Worm (Caenorhabditis elegans): ENCODE results near the gene hoe-1.

Gene hoe-1

DNA sequence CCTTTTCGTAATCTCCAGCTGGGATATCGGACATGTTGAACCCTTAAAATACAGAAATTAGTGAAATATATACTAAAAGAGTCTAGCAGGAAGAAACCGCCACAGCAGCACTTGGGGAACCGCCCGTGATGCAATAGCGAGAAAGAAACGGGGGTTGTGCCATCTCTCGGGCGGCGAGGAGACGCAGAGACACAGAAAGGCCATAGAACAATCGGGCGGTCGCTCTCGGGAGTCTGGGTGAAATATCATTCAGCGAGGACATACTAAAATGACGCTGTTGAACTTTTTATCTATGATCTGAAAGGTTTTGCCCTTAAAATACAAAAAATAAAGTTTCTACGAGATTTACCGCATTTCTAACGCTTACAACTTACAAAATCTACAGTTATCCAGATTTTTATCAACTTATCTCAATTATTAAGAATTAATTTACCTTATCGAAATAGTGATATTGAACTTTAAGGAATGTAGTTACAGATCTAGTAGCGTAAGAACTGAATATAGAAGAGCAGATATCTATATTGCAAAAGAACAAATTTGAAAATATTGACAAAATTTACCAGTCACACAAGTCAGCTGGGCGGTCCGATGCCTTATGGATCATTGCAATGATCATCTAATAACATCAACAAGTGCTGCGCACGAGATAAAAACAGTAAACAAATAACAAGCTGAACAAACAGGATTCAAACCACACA lies 4.5 kb upstream of the hoe-1 start, which contains the start of gene cyc-2.1 (continued):
- TF ChIP-seq efl-1 (optimal IDR thresholded peaks at IDR 0.05) = peak; percentile 28 to 49
- peak; percentile 17 to 86 for TF ChIP-seq efl-1 (GFP tag; optimal IDR thresholded peaks at IDR 0.05 in 1 of 2)
- no peak for TF ChIP-seq ceh-8 (GFP tag; optimal IDR thresholded peaks at IDR 0.05)

DNA sequence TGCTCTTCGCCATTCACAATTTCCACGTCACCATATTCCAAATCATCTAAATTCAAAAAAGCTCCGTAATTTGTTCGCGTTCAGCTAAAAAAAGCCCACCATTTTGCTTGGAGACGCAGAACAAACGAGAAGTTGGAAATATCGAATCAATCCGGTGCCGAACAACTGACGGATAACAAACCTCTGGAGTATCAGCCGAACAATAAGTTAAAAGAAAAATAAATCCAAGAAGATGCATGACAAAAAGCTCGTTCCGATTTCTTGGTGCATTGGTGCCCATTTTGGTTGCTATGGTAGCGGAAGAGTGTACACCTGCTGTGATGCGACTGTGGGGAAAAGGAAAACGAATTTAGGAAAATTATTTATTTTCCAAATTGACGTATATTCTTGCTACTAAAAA lies 3.5 kb upstream of the hoe-1 start, which contains the start of gene tctn-1:
TSS of gene tctn-1 (minus strand) at position 280 of the 400 bp plus-strand sequence.
- no peak for TF ChIP-seq xbp-1 (tag; optimal IDR thresholded peaks at IDR 0.05)
- peak; percentile 20 for TF ChIP-seq nhr-20 (tag; optimal IDR thresholded peaks at IDR 0.05)
- TF ChIP-seq efl-1 (optimal IDR thresholded peaks at IDR 0.05) = no peak
- peak in 1 of 2 experiments; percentile 35 for TF ChIP-seq efl-1 (GFP tag; optimal IDR thresholded peaks at IDR 0.05 in 1 of 2)
- TF ChIP-seq nhr-77 (tag; optimal IDR thresholded peaks at IDR 0.05) = no peak
- TF ChIP-seq nhr-28 (tag; optimal IDR thresholded peaks at IDR 0.05) = no peak
- TF ChIP-seq blmp-1 (tag; optimal IDR thresholded peaks at IDR 0.05) = no peak
- no peak for TF ChIP-seq dpl-1 (GFP tag; optimal IDR thresholded peaks at IDR 0.05)
- TF ChIP-seq lsy-2 (tag; optimal IDR thresholded peaks at IDR 0.05) = peak; percentile 43 to 51
- no peak for TF ChIP-seq F16B12.6 (tag; optimal IDR thresholded peaks at IDR 0.05)
- peak; percentile 50 for TF ChIP-seq nhr-71 (tag; optimal IDR thresholded peaks at IDR 0.05)
- no peak for TF ChIP-seq unc-86 (tag; optimal IDR thresholded peaks at IDR 0.05)
- peak; percentile 55 for TF ChIP-seq nhr-85 (tag)
- no peak for TF ChIP-seq aly-2 (tag; optimal IDR thresholded peaks at IDR 0.05)
- TF ChIP-seq unc-130 (tag; optimal IDR thresholded peaks at IDR 0.05) = peak; percentile 22
- TF ChIP-seq skn-1 (tag; optimal IDR thresholded peaks at IDR 0.05) = no peak
- TF ChIP-seq fos-1 (tag; optimal IDR thresholded peaks at IDR 0.05) = no peak
- TF ChIP-seq hpl-2 (GFP tag; optimal IDR thresholded peaks at IDR 0.05) = no peak
- TF ChIP-seq rnt-1 (tag; optimal IDR thresholded peaks at IDR 0.05) = peak; percentile 63
- TF ChIP-seq pqm-1 (tag; optimal IDR thresholded peaks at IDR 0.05) = no peak
- no peak for TF ChIP-seq irx-1 (tag; optimal IDR thresholded peaks at IDR 0.05)
- no peak for TF ChIP-seq isw-1 (GFP tag; IDR thresholded peaks at IDR 0.05)
- TF ChIP-seq egl-27 (tag; optimal IDR thresholded peaks at IDR 0.05) = no peak
- TF ChIP-seq hlh-4 (tag; optimal IDR thresholded peaks at IDR 0.05) = no peak
- no peak for TF ChIP-seq sox-4 (tag; optimal IDR thresholded peaks at IDR 0.05)
- TF ChIP-seq pax-3 (tag; optimal IDR thresholded peaks at IDR 0.05) = no peak
- TF ChIP-seq hlh-17 (GFP tag; optimal IDR thresholded peaks at IDR 0.05; ENCODE audit: borderline replicate concordance) = no peak
- no peak for TF ChIP-seq mef-2 (tag; optimal IDR thresholded peaks at IDR 0.05)
- TF ChIP-seq ztf-11 (tag; optimal IDR thresholded peaks at IDR 0.05) = no peak
- peak; percentile 2 for TF ChIP-seq swsn-7 (tag; optimal IDR thresholded peaks at IDR 0.05)
- no peak for TF ChIP-seq ces-1 (GFP tag; optimal IDR thresholded peaks at IDR 0.05)
- no peak for TF ChIP-seq sup-37 (GFP tag; optimal IDR thresholded peaks at IDR 0.05)
- no peak for TF ChIP-seq ama-1 (optimal IDR thresholded peaks at IDR 0.05)
- TF ChIP-seq nhr-84 (tag; optimal IDR thresholded peaks at IDR 0.05) = no peak
- TF ChIP-seq ceh-63 (GFP tag; optimal IDR thresholded peaks at IDR 0.05) = no peak
- TF ChIP-seq zip-4 (GFP tag; optimal IDR thresholded peaks at IDR 0.05) = no peak
- no peak for TF ChIP-seq elt-2 (tag; optimal IDR thresholded peaks at IDR 0.05)
- no peak for TF ChIP-seq aha-1 (tag; optimal IDR thresholded peaks at IDR 0.05)

DNA sequence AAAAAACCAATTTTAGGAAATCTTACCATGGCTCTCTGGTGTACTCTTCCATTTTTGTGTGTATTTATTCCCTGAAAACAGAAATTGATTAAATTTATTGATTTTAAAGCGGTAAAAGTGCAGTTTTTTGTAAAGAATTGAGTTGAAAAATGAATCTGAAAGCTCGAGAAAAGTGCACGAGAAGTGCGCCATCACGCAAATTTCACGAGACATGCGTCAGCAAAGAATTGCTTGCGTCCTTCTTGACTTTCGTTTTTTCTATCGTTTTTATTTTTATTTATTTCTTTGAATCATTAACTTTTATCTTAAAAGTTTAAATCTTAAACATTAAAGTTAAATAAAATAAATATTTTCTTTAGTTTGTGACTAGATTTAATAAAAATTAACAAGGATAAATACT lies 1.4 kb upstream of the hoe-1 start, which contains the start of gene timm-17B.1:
TSS of gene timm-17B.1 (minus strand) at position 71 of the 400 bp plus-strand sequence.
- TF ChIP-seq lin-39 (tag; optimal IDR thresholded peaks at IDR 0.05) (peak; percentile 91), egl-27 (tag; optimal IDR thresholded peaks at IDR 0.05) (no peak), unc-130 (tag; optimal IDR thresholded peaks at IDR 0.05) (no peak), unc-62 (GFP tag; optimal IDR thresholded peaks at IDR 0.05) (no peak), snpc-4 (tag; optimal IDR thresholded peaks at IDR 0.05) (peak; percentile 67), mef-2 (tag; optimal IDR thresholded peaks at IDR 0.05) (no peak), hlh-17 (GFP tag; optimal IDR thresholded peaks at IDR 0.05; ENCODE audit: borderline replicate concordance) (no peak), unc-98 (GFP tag; IDR thresholded peaks at IDR 0.05) (no peak), irx-1 (tag; optimal IDR thresholded peaks at IDR 0.05) (peak; percentile 69), unc-30 (tag; optimal IDR thresholded peaks at IDR 0.05) (no peak), C16A3.4 (tag; optimal IDR thresholded peaks at IDR 0.05) (peak; percentile 79), nhr-11 (tag; optimal IDR thresholded peaks at IDR 0.05) (peak; percentile 51), nhr-77 (tag; optimal IDR thresholded peaks at IDR 0.05) (peak; percentile 16), nhr-84 (tag; optimal IDR thresholded peaks at IDR 0.05) (no peak), nhr-71 (tag; optimal IDR thresholded peaks at IDR 0.05) (peak; percentile 84), alr-1 (tag; optimal IDR thresholded peaks at IDR 0.05; ENCODE audit: borderline replicate concordance) (no peak), ces-1 (GFP tag; optimal IDR thresholded peaks at IDR 0.05) (no peak), nhr-28 (tag; optimal IDR thresholded peaks at IDR 0.05) (no peak), mdl-1 (tag; optimal IDR thresholded peaks at IDR 0.05) (peak in 1 of 2 experiments; percentile 56), mep-1 (tag; optimal IDR thresholded peaks at IDR 0.05) (peak; percentile 93), lin-35 (GFP tag; optimal IDR thresholded peaks at IDR 0.05) (peak; percentile 78 to 83)
